Worm (Caenorhabditis elegans) whole organism, L4 larva: ENCODE measurements around the gene T07F10.5.

Source experiments
- Y75B8A.6 ChIP-seq: fragments of 200-800 bp; sonication (Bioruptor generic); IDR thresholded peaks from 2 replicates; pipeline ENCODE4 v1.3.6; 2022; ENCODE audit warnings: missing genetic modification reagents, missing genetic modification characterization, missing compliant biosample characterization
- daf-19 ChIP-seq: fragments of 200-800 bp; sonication (Bioruptor generic); conservative IDR thresholded peaks from 2 replicates; pipeline ENCODE4 v1.3.6; 2022; ENCODE audit warnings: missing genetic modification characterization, missing compliant biosample characterization
- hlh-30 ChIP-seq: sonication (generic microtip); optimal IDR thresholded peaks from 2 replicates; lab custom pipeline; 2017; ENCODE audit warnings: antibody characterized with exemption, mild to moderate bottlenecking, missing genetic modification characterization, missing compliant biosample characterization; ENCODE audit not compliant: insufficient read depth

DNA sequence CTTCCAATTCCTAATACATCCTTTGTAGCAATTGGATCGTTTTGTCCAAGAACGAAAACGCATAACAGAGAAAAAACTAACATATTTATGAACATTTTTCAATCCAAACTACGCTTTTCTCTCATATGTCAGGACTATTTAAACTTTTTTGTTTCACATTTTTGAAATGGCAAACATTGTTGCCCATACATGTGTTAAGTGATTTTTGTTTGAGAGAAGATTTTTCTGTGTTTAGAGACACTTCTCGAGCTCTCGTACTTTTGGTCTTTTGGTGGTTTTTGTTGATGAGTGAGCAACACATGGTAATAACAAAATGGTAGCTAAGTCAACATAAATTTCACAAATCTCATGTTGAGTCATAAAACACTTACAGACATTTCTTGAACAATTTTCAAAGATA lies 39.4 kb downstream of the T07F10.5 start, which contains the start of gene ttr-28:
- no peak for TF ChIP-seq hlh-30 (tag; lab: Kevin White, UChicago)
- TF ChIP-seq daf-19, result no peak
- TF ChIP-seq Y75B8A.6 (GFP tag; lab: Robert Waterston, UW), result no peak
